Fruit fly (Drosophila melanogaster): ENCODE measurements around the gene Npc2b.

DNA sequence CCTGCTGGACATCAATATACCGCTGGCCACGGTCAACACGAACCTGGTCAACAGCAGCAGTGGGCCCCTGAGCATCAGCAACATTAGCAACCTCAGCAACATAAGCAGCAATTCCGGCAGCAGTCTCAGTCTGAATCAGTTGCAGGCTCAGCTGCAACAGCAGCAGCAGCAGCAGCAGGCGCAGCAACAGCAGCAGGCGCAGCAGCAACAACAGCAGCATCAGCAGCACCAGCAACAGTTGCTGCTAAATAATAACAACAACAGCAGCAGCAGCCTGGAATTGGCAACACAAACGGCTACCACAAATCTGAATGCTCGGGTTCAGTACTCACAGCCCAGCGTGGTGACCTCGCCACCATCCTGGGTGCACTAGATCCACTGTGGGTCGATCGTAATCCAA, 7.8 kb upstream of the Npc2b start:
- TF ChIP-seq insv (optimal IDR thresholded peaks at IDR 0.05) (no peak), Sin3A (optimal IDR thresholded peaks at IDR 0.05) (no peak), ttk (optimal IDR thresholded peaks at IDR 0.05) (no peak), psq (optimal IDR thresholded peaks at IDR 0.05) (no peak), h (optimal IDR thresholded peaks at IDR 0.05) (no peak)
